Worm (Caenorhabditis elegans): Measurements from ENCODE around the gene T01H3.2.

ce11 chrII:7901990-7902389, 24.2 kb upstream of the T01H3.2 start:
- TF ChIP-seq unc-55 (GFP tag; optimal IDR thresholded peaks at IDR 0.05) (no peak), unc-62 (GFP tag; optimal IDR thresholded peaks at IDR 0.05) (no peak)

Data from whole organism, L2 larva.